Fruit fly (Drosophila melanogaster): Measurements from ENCODE around the gene CG10600.

CG10600 gene

DNA sequence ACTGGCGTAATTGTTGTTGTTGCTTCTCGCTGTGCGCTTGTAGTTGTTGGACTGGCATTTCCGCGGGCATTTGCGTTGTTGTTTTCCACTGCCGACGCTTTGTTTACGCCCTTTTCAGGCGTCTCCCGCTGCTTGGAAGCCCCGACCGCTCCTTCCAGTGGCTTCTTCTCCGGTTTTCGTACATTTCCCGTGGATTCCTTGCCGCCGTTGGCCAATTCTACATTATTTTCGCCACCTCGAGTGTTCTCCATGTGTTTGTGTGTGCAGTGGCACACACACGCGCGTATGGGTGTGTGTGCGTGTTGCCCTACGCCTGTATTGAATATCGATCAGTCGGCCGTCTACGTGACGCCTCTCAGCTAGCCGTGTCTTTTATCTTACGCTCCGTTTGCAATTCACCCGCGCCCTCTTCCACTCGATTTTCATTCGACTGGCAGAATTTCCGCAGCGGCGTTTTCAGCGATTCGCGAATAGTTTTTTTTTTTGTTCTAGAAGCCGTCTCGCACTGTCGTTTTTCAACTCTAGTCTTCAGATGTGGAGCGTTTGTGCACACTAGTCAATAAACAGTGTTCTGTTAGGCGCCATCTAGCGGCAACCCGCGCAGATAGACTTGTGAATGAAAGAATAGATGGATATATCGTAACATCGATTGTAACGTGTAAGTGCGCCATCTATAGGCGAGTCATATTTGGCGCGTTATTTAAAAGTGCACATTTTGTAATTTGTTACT lies at the start of gene CG10600 (continued):
- TF ChIP-seq croc (GFP tag; conservative IDR thresholded peaks at IDR 0.05), result no peak
- TF ChIP-seq Stat92E (GFP tag; optimal IDR thresholded peaks at IDR 0.05), result peak in 1 of 3 experiments; percentile 82
- peak; percentile 45 for TF ChIP-seq CG8924 (tag; optimal IDR thresholded peaks at IDR 0.05)
- peak; percentile 78 for TF ChIP-seq btn (GFP tag; optimal IDR thresholded peaks at IDR 0.05)
- TF ChIP-seq fu2 (GFP tag; optimal IDR thresholded peaks at IDR 0.05), result peak; percentile 81
- peak; percentile 54 for TF ChIP-seq gem (tag; optimal IDR thresholded peaks at IDR 0.05)
- no peak for TF ChIP-seq CG11093 (GFP tag; IDR thresholded peaks at IDR 0.05)
- peak; percentile 63 for TF ChIP-seq fd102C (GFP tag; optimal IDR thresholded peaks at IDR 0.05)
- peak; percentile 34 for TF ChIP-seq twi (tag; optimal IDR thresholded peaks at IDR 0.05)
- 0 out of 3 replicates have a peak, but pooled peaks have one; percentile 57 for TF ChIP-seq CG2199 (GFP tag; IDR thresholded peaks at IDR 0.05)
- peak; percentile 59; the same call in 2 of the 3 replicates for TF ChIP-seq ase (GFP tag; IDR thresholded peaks at IDR 0.05)
- no peak for TF ChIP-seq CG7745 (tag; optimal IDR thresholded peaks at IDR 0.05)
- TF ChIP-seq CG2116 (GFP tag; optimal IDR thresholded peaks at IDR 0.05), result peak; percentile 86
- TF ChIP-seq Usf (GFP tag; optimal IDR thresholded peaks at IDR 0.05), result peak; percentile 53
- TF ChIP-seq Kr (GFP tag; optimal IDR thresholded peaks at IDR 0.05), result no peak
- TF ChIP-seq ftz-f1 (GFP tag; optimal IDR thresholded peaks at IDR 0.05), result peak; percentile 69
- peak in 1 of 2 experiments; percentile 93 for TF ChIP-seq Hr51 (GFP tag; optimal IDR thresholded peaks at IDR 0.05)
- TF ChIP-seq CG16815 (GFP tag; optimal IDR thresholded peaks at IDR 0.05), result peak; percentile 55
- TF ChIP-seq lab (GFP tag; optimal IDR thresholded peaks at IDR 0.05), result peak; percentile 89
- peak; percentile 67 for TF ChIP-seq Xrp1 (GFP tag; IDR thresholded peaks at IDR 0.05)
- TF ChIP-seq CG4404 (GFP tag; IDR thresholded peaks at IDR 0.05), result no peak
- TF ChIP-seq Hey (tag; optimal IDR thresholded peaks at IDR 0.05), result no peak
- peak; percentile 79 for TF ChIP-seq HLH4C (GFP tag; IDR thresholded peaks at IDR 0.05; ENCODE audit: partially characterized antibody)
- peak; percentile 79 to 83 for TF ChIP-seq chif (GFP tag; optimal IDR thresholded peaks at IDR 0.05)
- TF ChIP-seq Chrac-16 (GFP tag; optimal IDR thresholded peaks at IDR 0.05), result peak; percentile 79
- peak; percentile 38 for TF ChIP-seq CG8359 (GFP tag; optimal IDR thresholded peaks at IDR 0.05; ENCODE audit: borderline replicate concordance)
- TF ChIP-seq pum (GFP tag; optimal IDR thresholded peaks at IDR 0.05), result peak; percentile 86
- TF ChIP-seq dati (GFP tag; IDR thresholded peaks at IDR 0.05), result peak; percentile 46; the same call in 1 of the 2 replicates
- peak; percentile 46 for TF ChIP-seq CG33557 (GFP tag; optimal IDR thresholded peaks at IDR 0.05)
- TF ChIP-seq E2f1 (GFP tag; IDR thresholded peaks at IDR 0.05), result peak; percentile 64
- TF ChIP-seq bsh (GFP tag; optimal IDR thresholded peaks at IDR 0.05), result peak; percentile 51 to 56
- TF ChIP-seq CG5953 (GFP tag; IDR thresholded peaks at IDR 0.05), result no peak
- no peak for TF ChIP-seq TFAM (GFP tag; optimal IDR thresholded peaks at IDR 0.05)
- peak; percentile 83 for TF ChIP-seq CG17912 (GFP tag; optimal IDR thresholded peaks at IDR 0.05)
- TF ChIP-seq CG6791 (GFP tag; IDR thresholded peaks at IDR 0.05; ENCODE audit: partially characterized antibody), result peak; percentile 97
- peak; percentile 91 for TF ChIP-seq CG32772 (GFP tag; IDR thresholded peaks at IDR 0.05)
- peak; percentile 67 for TF ChIP-seq CG31365 (tag; optimal IDR thresholded peaks at IDR 0.05)
- TF ChIP-seq CG3407 (GFP tag; optimal IDR thresholded peaks at IDR 0.05), result peak; percentile 61
- peak; percentile 91 for TF ChIP-seq Dip3 (GFP tag; optimal IDR thresholded peaks at IDR 0.05)
- TF ChIP-seq lilli (GFP tag; optimal IDR thresholded peaks at IDR 0.05), result peak; percentile 89
- peak; percentile 85 for TF ChIP-seq CG7987 (GFP tag; optimal IDR thresholded peaks at IDR 0.05)
- TF ChIP-seq CG30403 (GFP tag; optimal IDR thresholded peaks at IDR 0.05), result peak; percentile 86
- TF ChIP-seq CG10654 (GFP tag; optimal IDR thresholded peaks at IDR 0.05), result peak; percentile 75
- peak; percentile 78 for TF ChIP-seq CG10209 (GFP tag; optimal IDR thresholded peaks at IDR 0.05)
- TF ChIP-seq repo (GFP tag; optimal IDR thresholded peaks at IDR 0.05), result peak; percentile 85
- peak; percentile 28 for TF ChIP-seq CG6254 (GFP tag; optimal IDR thresholded peaks at IDR 0.05)
- peak; percentile 69 for TF ChIP-seq CG17361 (GFP tag; IDR thresholded peaks at IDR 0.05)
- peak; percentile 91 for TF ChIP-seq B-H2 (GFP tag; optimal IDR thresholded peaks at IDR 0.05)

All from whole organism, embryonic.